Worm (Caenorhabditis elegans): Measurements from ENCODE around the gene srx-20.

Gene srx-20

ce11 chrIV:6832194-6832593, 35.7 kb upstream of the srx-20 start:
- no peak for TF ChIP-seq daf-12 (tag; optimal IDR thresholded peaks at IDR 0.05)
- TF ChIP-seq R02D3.7 (tag; optimal IDR thresholded peaks at IDR 0.05): no peak
- TF ChIP-seq aly-2 (tag; optimal IDR thresholded peaks at IDR 0.05): no peak
- no peak for TF ChIP-seq elt-1 (tag; optimal IDR thresholded peaks at IDR 0.05)
- TF ChIP-seq tbx-2 (tag; optimal IDR thresholded peaks at IDR 0.05): no peak
- no peak for TF ChIP-seq nfya-1 (tag; optimal IDR thresholded peaks at IDR 0.05; ENCODE audit: insufficient read depth)
- no peak for TF ChIP-seq ztf-11 (tag; optimal IDR thresholded peaks at IDR 0.05)
- no peak for TF ChIP-seq sea-2 (GFP tag; optimal IDR thresholded peaks at IDR 0.05)
- no peak for TF ChIP-seq skn-1 (tag; optimal IDR thresholded peaks at IDR 0.05)
- TF ChIP-seq hmg-11 (tag; optimal IDR thresholded peaks at IDR 0.05): no peak
- TF ChIP-seq jun-1 (tag; optimal IDR thresholded peaks at IDR 0.05): no peak
- TF ChIP-seq ZK546.5 (tag; optimal IDR thresholded peaks at IDR 0.05): no peak
- TF ChIP-seq mml-1 (tag; optimal IDR thresholded peaks at IDR 0.05): no peak
- no peak for TF ChIP-seq egl-27 (tag; optimal IDR thresholded peaks at IDR 0.05)
- no peak for TF ChIP-seq nhr-67 (tag; optimal IDR thresholded peaks at IDR 0.05)
- no peak for TF ChIP-seq egl-5 (tag; optimal IDR thresholded peaks at IDR 0.05)
- no peak for TF ChIP-seq ceh-82 (tag; optimal IDR thresholded peaks at IDR 0.05)
- TF ChIP-seq nhr-25 (tag; optimal IDR thresholded peaks at IDR 0.05): no peak
- no peak for TF ChIP-seq nhr-43 (tag; optimal IDR thresholded peaks at IDR 0.05; ENCODE audit: poor library complexity, severe bottlenecking)

ce11 chrIV:6833617-6834016, 34.3 kb upstream of the srx-20 start:
- TF ChIP-seq fos-1 (tag; optimal IDR thresholded peaks at IDR 0.05) (no peak), ceh-16 (tag; optimal IDR thresholded peaks at IDR 0.05) (no peak), egl-5 (tag; optimal IDR thresholded peaks at IDR 0.05) (peak; percentile 56), lin-39 (tag; optimal IDR thresholded peaks at IDR 0.05) (peak; percentile 75)

DNA sequence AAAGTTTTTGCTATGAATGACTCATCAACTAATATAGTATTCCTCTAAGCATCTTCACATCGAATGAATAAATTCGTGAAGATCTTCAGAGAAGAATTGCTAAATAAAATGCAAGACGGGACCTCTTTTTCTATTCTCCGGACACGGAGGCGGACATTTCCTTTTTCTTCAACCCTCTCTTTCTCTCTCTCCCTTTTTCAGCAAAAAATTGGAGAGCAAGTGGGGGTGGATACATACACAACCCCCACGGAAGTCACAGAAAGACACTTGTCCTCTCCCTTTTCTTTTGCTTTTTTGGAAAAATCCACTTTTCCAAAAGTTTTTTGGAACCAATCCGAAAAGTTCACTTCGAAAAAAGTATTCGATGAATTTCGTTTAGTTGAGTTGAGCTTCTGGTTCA, 33.2 kb upstream of the srx-20 start:
- TF ChIP-seq lin-39 (tag; optimal IDR thresholded peaks at IDR 0.05) (peak; percentile 17), lin-15B (tag; optimal IDR thresholded peaks at IDR 0.05) (no peak), fos-1 (tag; optimal IDR thresholded peaks at IDR 0.05) (no peak), ztf-4 (tag; optimal IDR thresholded peaks at IDR 0.05) (no peak), fkh-10 (GFP tag; optimal IDR thresholded peaks at IDR 0.05) (peak; percentile 60), hmg-11 (tag; optimal IDR thresholded peaks at IDR 0.05) (peak; percentile 31), jun-1 (tag; optimal IDR thresholded peaks at IDR 0.05) (no peak), nfya-1 (tag; optimal IDR thresholded peaks at IDR 0.05; ENCODE audit: insufficient read depth) (peak; percentile 38)

DNA sequence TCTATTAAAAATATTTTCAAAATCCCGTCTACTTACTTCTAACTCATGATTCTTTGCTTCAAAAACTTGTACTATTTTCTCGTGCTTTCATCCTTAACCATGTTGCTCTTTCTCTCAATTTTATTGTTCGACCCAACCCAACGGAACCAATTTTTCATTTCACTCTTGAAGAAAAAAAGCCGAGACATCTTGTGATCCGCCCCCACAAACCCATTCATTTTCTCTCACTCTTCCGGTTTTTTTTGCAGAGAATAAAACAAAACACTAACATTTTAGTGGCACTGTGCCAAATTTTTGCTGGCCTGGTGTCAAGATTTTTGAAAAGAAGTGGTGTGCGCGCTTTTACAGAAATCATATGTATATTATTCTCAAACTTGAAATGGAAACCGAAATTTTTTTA, 31.1 kb upstream of the srx-20 start:
- TF ChIP-seq snpc-4 (tag; optimal IDR thresholded peaks at IDR 0.05) (no peak), egl-5 (tag; optimal IDR thresholded peaks at IDR 0.05) (peak; percentile 12), sea-2 (GFP tag; optimal IDR thresholded peaks at IDR 0.05) (no peak), ceh-28 (tag; optimal IDR thresholded peaks at IDR 0.05) (no peak), mdl-1 (tag; optimal IDR thresholded peaks at IDR 0.05) (no peak), lin-39 (tag; optimal IDR thresholded peaks at IDR 0.05) (peak; percentile 75), nfya-1 (tag; optimal IDR thresholded peaks at IDR 0.05; ENCODE audit: insufficient read depth) (peak; percentile 25)

DNA sequence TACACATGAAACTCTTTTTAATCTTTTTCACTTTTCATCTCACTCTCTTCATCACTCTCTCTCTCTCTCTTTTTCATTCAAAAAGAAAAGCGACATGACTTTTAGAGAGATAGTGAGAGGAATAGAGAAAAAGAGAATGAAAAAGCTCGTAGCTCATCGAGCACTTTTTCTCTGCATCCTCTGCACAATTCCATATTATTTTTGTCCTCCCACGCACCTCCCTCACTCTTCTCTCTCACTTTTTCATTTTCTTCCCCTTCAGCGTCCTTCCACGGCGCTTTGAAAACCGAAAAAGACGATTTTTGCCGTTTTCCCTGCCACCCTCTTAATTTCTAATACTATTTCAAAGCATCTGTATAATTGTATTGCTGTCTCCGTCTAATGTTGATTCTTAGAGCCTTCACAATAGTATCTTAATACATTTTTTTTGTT, 28.8 kb upstream of the srx-20 start:
- TF ChIP-seq mml-1 (tag; optimal IDR thresholded peaks at IDR 0.05) (no peak), snpc-4 (tag; optimal IDR thresholded peaks at IDR 0.05) (no peak), egl-27 (tag; optimal IDR thresholded peaks at IDR 0.05) (peak; percentile 5), tbx-2 (tag; optimal IDR thresholded peaks at IDR 0.05) (peak; percentile 53), fkh-2 (tag; optimal IDR thresholded peaks at IDR 0.05) (no peak), daf-12 (tag; optimal IDR thresholded peaks at IDR 0.05) (no peak), ZK546.5 (tag; optimal IDR thresholded peaks at IDR 0.05) (no peak), unc-39 (tag; optimal IDR thresholded peaks at IDR 0.05) (no peak), jun-1 (tag; optimal IDR thresholded peaks at IDR 0.05) (peak; percentile 77), nhr-28 (tag; optimal IDR thresholded peaks at IDR 0.05) (no peak), nhr-43 (tag; optimal IDR thresholded peaks at IDR 0.05; ENCODE audit: poor library complexity, severe bottlenecking) (no peak), mdl-1 (tag; optimal IDR thresholded peaks at IDR 0.05) (peak; percentile 43), R02D3.7 (tag; optimal IDR thresholded peaks at IDR 0.05) (peak; percentile 45), ceh-16 (tag; optimal IDR thresholded peaks at IDR 0.05) (no peak), fkh-10 (GFP tag; optimal IDR thresholded peaks at IDR 0.05) (peak; percentile 73), ceh-9 (tag; optimal IDR thresholded peaks at IDR 0.05) (no peak), ztf-4 (tag; optimal IDR thresholded peaks at IDR 0.05) (no peak), ceh-28 (tag; optimal IDR thresholded peaks at IDR 0.05) (peak; percentile 55), nhr-76 (tag; optimal IDR thresholded peaks at IDR 0.05) (no peak), ceh-82 (tag; optimal IDR thresholded peaks at IDR 0.05) (peak; percentile 41), nhr-11 (tag; optimal IDR thresholded peaks at IDR 0.05) (peak; percentile 65), nhr-25 (tag; optimal IDR thresholded peaks at IDR 0.05) (no peak), egl-5 (tag; optimal IDR thresholded peaks at IDR 0.05) (no peak), ama-1 (optimal IDR thresholded peaks at IDR 0.05) (no peak), eor-1 (tag; optimal IDR thresholded peaks at IDR 0.05) (peak in 1 of 2 experiments; percentile 43), pha-4 (tag; optimal IDR thresholded peaks at IDR 0.05) (peak; percentile 83), lin-15B (tag; optimal IDR thresholded peaks at IDR 0.05) (peak; percentile 61), hmg-11 (tag; optimal IDR thresholded peaks at IDR 0.05) (peak; percentile 91), lsy-12 (tag; optimal IDR thresholded peaks at IDR 0.05) (peak; percentile 60), nhr-77 (tag; optimal IDR thresholded peaks at IDR 0.05) (peak; percentile 44), fos-1 (tag; optimal IDR thresholded peaks at IDR 0.05) (no peak), nfya-1 (tag; optimal IDR thresholded peaks at IDR 0.05; ENCODE audit: insufficient read depth) (peak; percentile 82), lin-39 (tag; optimal IDR thresholded peaks at IDR 0.05) (peak; percentile 43), nhr-237 (tag; optimal IDR thresholded peaks at IDR 0.05) (no peak), elt-1 (tag; optimal IDR thresholded peaks at IDR 0.05) (peak; percentile 33), nhr-67 (tag; optimal IDR thresholded peaks at IDR 0.05) (no peak), elt-3 (tag; optimal IDR thresholded peaks at IDR 0.05) (no peak)
